Worm (Caenorhabditis elegans) whole organism, late embryonic: Measurements from ENCODE around the gene snx-17.

ENCODE experiments used
- C08G9.2 ChIP-seq: sonication (generic microtip); optimal IDR thresholded peaks from 2 replicates; lab custom pipeline; 2016; ENCODE audit warnings: mild to moderate bottlenecking, missing genetic modification characterization, moderate library complexity, missing compliant biosample characterization
- C38D4.7 ChIP-seq: fragments of 200-800 bp; sonication (Bioruptor generic); optimal IDR thresholded peaks from 2 replicates; lab custom pipeline; 2018; ENCODE audit warnings: mild to moderate bottlenecking, missing genetic modification characterization, moderate library complexity, missing compliant biosample characterization
- F13H6.1 ChIP-seq: sonication (generic microtip); optimal IDR thresholded peaks from 2 replicates; lab custom pipeline; 2016; ENCODE audit warnings: missing genetic modification characterization, missing compliant biosample characterization
- K02D7.2 ChIP-seq: sonication (generic microtip); optimal IDR thresholded peaks from 2 replicates; lab custom pipeline; 2017; ENCODE audit warnings: mild to moderate bottlenecking, missing genetic modification characterization, missing compliant biosample characterization
- Y22D7AL.16 ChIP-seq: sonication (generic microtip); optimal IDR thresholded peaks from 2 replicates; lab custom pipeline; 2016; ENCODE audit warnings: missing genetic modification characterization, missing compliant biosample characterization
- ahr-1 ChIP-seq: sonication (generic microtip); optimal IDR thresholded peaks from 2 replicates; lab custom pipeline; 2016; ENCODE audit warnings: missing genetic modification characterization, missing compliant biosample characterization
- ceh-14 ChIP-seq: sonication (generic microtip); optimal IDR thresholded peaks from 2 replicates; lab custom pipeline; 2016; ENCODE audit warnings: missing genotype, missing genetic modification characterization, missing compliant biosample characterization
- ceh-18 ChIP-seq: sonication (generic microtip); optimal IDR thresholded peaks from 2 replicates; lab custom pipeline; 2016; ENCODE audit warnings: missing genetic modification characterization, missing compliant biosample characterization
- ceh-19 ChIP-seq: fragments of 200-800 bp; sonication (Bioruptor generic); optimal IDR thresholded peaks from 2 replicates; lab custom pipeline; 2018; ENCODE audit warnings: mild to moderate bottlenecking, missing genetic modification characterization, missing compliant biosample characterization
- ceh-2 ChIP-seq: sonication (generic microtip); optimal IDR thresholded peaks from 2 replicates; lab custom pipeline; 2016; ENCODE audit warnings: missing genotype, missing genetic modification characterization, missing compliant biosample characterization
- ceh-22 ChIP-seq: sonication (generic microtip); optimal IDR thresholded peaks from 2 replicates; lab custom pipeline; 2017; ENCODE audit warnings: missing biosample characterization, missing genetic modification characterization
- ceh-30 ChIP-seq: fragments of 150-350 bp; optimal IDR thresholded peaks from 2 replicates; lab custom pipeline; 2014; ENCODE audit warnings: missing biosample characterization, missing genetic modification characterization
- ceh-31 ChIP-seq: sonication (generic microtip); optimal IDR thresholded peaks from 2 replicates; lab custom pipeline; 2016; ENCODE audit warnings: missing genetic modification characterization, missing compliant biosample characterization
- ceh-6 ChIP-seq: fragments of 200-800 bp; sonication (Bioruptor generic); optimal IDR thresholded peaks from 2 replicates; lab custom pipeline; 2018; ENCODE audit warnings: mild to moderate bottlenecking, missing genetic modification characterization, missing compliant biosample characterization
- ceh-9 ChIP-seq: sonication (generic microtip); optimal IDR thresholded peaks from 2 replicates; lab custom pipeline; 2016; ENCODE audit warnings: mild to moderate bottlenecking, missing genetic modification characterization, inconsistent platforms, missing compliant biosample characterization
- fax-1 ChIP-seq: sonication (generic microtip); optimal IDR thresholded peaks from 2 replicates; lab custom pipeline; 2016; ENCODE audit warnings: missing genotype, missing genetic modification characterization, missing compliant biosample characterization
- gmeb-2 ChIP-seq: sonication (generic microtip); optimal IDR thresholded peaks from 2 replicates; lab custom pipeline; 2016; ENCODE audit warnings: missing genetic modification characterization, inconsistent platforms, missing compliant biosample characterization
- hlh-13 ChIP-seq: fragments of 200-800 bp; sonication (Bioruptor generic); optimal IDR thresholded peaks from 2 replicates; lab custom pipeline; 2018; ENCODE audit warnings: mild to moderate bottlenecking, missing genetic modification characterization, missing compliant biosample characterization
- hlh-15 ChIP-seq: sonication (generic microtip); optimal IDR thresholded peaks from 2 replicates; lab custom pipeline; 2016; ENCODE audit warnings: missing genetic modification characterization, missing compliant biosample characterization
- hlh-30 ChIP-seq: sonication (generic microtip); optimal IDR thresholded peaks from 2 replicates; lab custom pipeline; 2017; ENCODE audit warnings: antibody characterized with exemption, missing genetic modification characterization, missing compliant biosample characterization; ENCODE audit not compliant: insufficient read depth
- hlh-8 ChIP-seq: sonication (generic microtip); optimal IDR thresholded peaks from 2 replicates; lab custom pipeline; 2016; ENCODE audit warnings: missing genotype, missing genetic modification characterization, missing compliant biosample characterization
- nfya-1 ChIP-seq: sonication (generic microtip); optimal IDR thresholded peaks from 2 replicates; lab custom pipeline; 2017; ENCODE audit warnings: missing genetic modification characterization, mild to moderate bottlenecking, missing compliant biosample characterization, antibody characterized with exemption, moderate library complexity
- nhr-11 ChIP-seq: fragments of 150-350 bp; optimal IDR thresholded peaks from 2 replicates; lab custom pipeline; 2014; ENCODE audit warnings: missing biosample characterization, missing genetic modification characterization
- nhr-232 ChIP-seq: sonication (generic microtip); optimal IDR thresholded peaks from 2 replicates; lab custom pipeline; 2016; ENCODE audit warnings: missing genetic modification characterization, missing compliant biosample characterization
- odd-2 ChIP-seq: sonication (generic microtip); optimal IDR thresholded peaks from 2 replicates; lab custom pipeline; 2017; ENCODE audit warnings: antibody characterized with exemption, mild to moderate bottlenecking, missing genetic modification characterization, missing compliant biosample characterization
- pax-1 ChIP-seq: fragments of 150-350 bp; optimal IDR thresholded peaks from 2 replicates; lab custom pipeline; 2014; ENCODE audit warnings: missing biosample characterization, missing genetic modification characterization
- pqm-1 ChIP-seq: sonication (generic microtip); optimal IDR thresholded peaks from 2 replicates; lab custom pipeline; 2016; ENCODE audit warnings: missing genetic modification characterization, missing compliant biosample characterization
- ref-2 ChIP-seq: sonication (generic microtip); optimal IDR thresholded peaks from 2 replicates; lab custom pipeline; 2016; ENCODE audit warnings: missing genetic modification characterization, missing compliant biosample characterization
- rnt-1 ChIP-seq: sonication (generic microtip); optimal IDR thresholded peaks from 2 replicates; lab custom pipeline; 2016; ENCODE audit warnings: missing genetic modification characterization, missing compliant biosample characterization
- sox-2 ChIP-seq: fragments of 200-800 bp; sonication (Bioruptor generic); IDR thresholded peaks from 2 replicates; pipeline ENCODE4 v1.3.6; 2022; ENCODE audit warnings: missing genetic modification reagents, missing genetic modification characterization, missing compliant biosample characterization
- sox-4 ChIP-seq: sonication (generic microtip); optimal IDR thresholded peaks from 2 replicates; lab custom pipeline; 2017; ENCODE audit warnings: mild to moderate bottlenecking, missing genetic modification characterization, inconsistent platforms, missing compliant biosample characterization
- syd-9 ChIP-seq: sonication (generic microtip); optimal IDR thresholded peaks from 2 replicates; lab custom pipeline; 2016; ENCODE audit warnings: mild to moderate bottlenecking, missing genetic modification characterization, moderate library complexity, missing compliant biosample characterization
- tbx-2 ChIP-seq: sonication (generic microtip); optimal IDR thresholded peaks from 2 replicates; lab custom pipeline; 2016; ENCODE audit warnings: missing genetic modification characterization, missing compliant biosample characterization
- unc-3 ChIP-seq, 2 experiments: fragments of 200-800 bp in 1 of 2; sonication (Bioruptor generic) in 1 of 2; sonication (generic microtip) in 1 of 2; conservative IDR thresholded peaks in 1 of 2; optimal IDR thresholded peaks in 1 of 2; 2 replicates each; pipeline versions ENCODE4 v1.3.6 to Lab custom; 2016 to 2022; ENCODE audit warnings: missing compliant biosample characterization in 2 of 2, missing genetic modification characterization in 2 of 2, missing genetic modification reagents in 1 of 2
- unc-42 ChIP-seq: sonication (generic microtip); optimal IDR thresholded peaks from 2 replicates; lab custom pipeline; 2016; ENCODE audit warnings: missing genotype, missing genetic modification characterization, missing compliant biosample characterization
- unc-55 ChIP-seq: sonication (generic microtip); optimal IDR thresholded peaks from 2 replicates; lab custom pipeline; 2017; ENCODE audit warnings: missing biosample characterization, missing genetic modification reagents, missing genetic modification characterization
- ztf-16 ChIP-seq: sonication (generic microtip); optimal IDR thresholded peaks from 2 replicates; lab custom pipeline; 2017; ENCODE audit warnings: missing genetic modification characterization, missing compliant biosample characterization

Gene snx-17

ce11 chrX:13115694-13116093 is 6.4 kb downstream of the snx-17 start:
- TF ChIP-seq sox-4 (tag; lab: Kevin White, UChicago) = no peak

ce11 chrX:13113457-13113856 is 8.6 kb downstream of the snx-17 start, which contains the start of gene F17H10.2:
Gene F17H10.2 (plus strand): TSS chrX:13113772.
- peak; percentile 14 for TF ChIP-seq hlh-30 (tag; lab: Kevin White, UChicago)
- no peak for TF ChIP-seq nhr-232 (tag; lab: Kevin White, UChicago)

ce11 chrX:13112664-13113063 is 9.4 kb downstream of the snx-17 start:
- TF ChIP-seq pqm-1 (tag; lab: Kevin White, UChicago) = no peak
- TF ChIP-seq syd-9 (tag; lab: Kevin White, UChicago) = no peak
- no peak for TF ChIP-seq nfya-1 (tag; lab: Kevin White, UChicago)
- TF ChIP-seq nhr-11 (tag; lab: Kevin White, UChicago) = no peak

- TF ChIP-seq ceh-31 (tag; lab: Kevin White, UChicago) (no peak), ztf-16 (tag; lab: Kevin White, UChicago) (no peak), sox-2 (GFP tag; lab: Robert Waterston, UW) (no peak), ceh-6 (GFP tag; lab: Kevin White, UChicago) (no peak), ceh-19 (GFP tag; lab: Kevin White, UChicago) (no peak), sox-4 (tag; lab: Kevin White, UChicago) (no peak)
Measured at ce11 chrX:13110004-13110403, 12.1 kb downstream of the snx-17 start.

ce11 chrX:13108664-13109063 is 13.4 kb downstream of the snx-17 start:
- TF ChIP-seq sox-2 (GFP tag; lab: Robert Waterston, UW) (no peak), ceh-18 (no peak), ahr-1 (tag; lab: Kevin White, UChicago) (no peak)

- TF ChIP-seq Y22D7AL.16 (tag; lab: Kevin White, UChicago) = no peak
Measured at ce11 chrX:13106177-13106761, 15.8 kb downstream of the snx-17 start.

ce11 chrX:13104966-13105365 is 17.1 kb downstream of the snx-17 start, which contains the start of gene F17H10.1:
Gene F17H10.1 (plus strand): TSS chrX:13105241.
- no peak for TF ChIP-seq sox-2 (GFP tag; lab: Robert Waterston, UW)
- TF ChIP-seq rnt-1 = peak; percentile 60
- no peak for TF ChIP-seq K02D7.2 (tag; lab: Kevin White, UChicago)
- no peak for TF ChIP-seq ztf-16 (tag; lab: Kevin White, UChicago)
- no peak for TF ChIP-seq ceh-30
- peak; percentile 93 for TF ChIP-seq hlh-30 (tag; lab: Kevin White, UChicago)
- no peak for TF ChIP-seq F13H6.1 (tag; lab: Kevin White, UChicago)
- no peak for TF ChIP-seq ceh-19 (GFP tag; lab: Kevin White, UChicago)
- no peak for TF ChIP-seq odd-2 (tag; lab: Kevin White, UChicago)
- TF ChIP-seq unc-55 (GFP tag; lab: Kevin White, UChicago) = peak; percentile 19
- TF ChIP-seq hlh-15 (tag; lab: Kevin White, UChicago) = no peak
- peak; percentile 57 for TF ChIP-seq ceh-2
- TF ChIP-seq tbx-2 = peak; percentile 61
- no peak for TF ChIP-seq ceh-22 (tag; lab: Kevin White, UChicago)
- TF ChIP-seq unc-42 (tag; lab: Kevin White, UChicago) = no peak
- TF ChIP-seq C08G9.2 = peak; percentile 53
- TF ChIP-seq C38D4.7 (GFP tag; lab: Kevin White, UChicago) = no peak
- no peak for TF ChIP-seq sox-4 (tag; lab: Kevin White, UChicago)
- TF ChIP-seq ceh-6 (GFP tag; lab: Kevin White, UChicago) = no peak
- no peak for TF ChIP-seq ref-2
- TF ChIP-seq ceh-9 (tag; lab: Kevin White, UChicago) = no peak
- TF ChIP-seq hlh-13 (GFP tag; lab: Kevin White, UChicago) = no peak
- no peak for TF ChIP-seq gmeb-2 (tag; lab: Kevin White, UChicago)
- TF ChIP-seq pax-1 (tag; lab: Kevin White, UChicago) = no peak
- no peak for TF ChIP-seq ceh-14 (tag; lab: Kevin White, UChicago)
- TF ChIP-seq fax-1 = no peak
- TF ChIP-seq pqm-1 (tag; lab: Kevin White, UChicago) = peak; percentile 53
- no peak for TF ChIP-seq Y22D7AL.16 (tag; lab: Kevin White, UChicago)
- peak; percentile 10 for TF ChIP-seq ceh-18
- no peak for TF ChIP-seq nhr-11 (tag; lab: Kevin White, UChicago)
- TF ChIP-seq unc-3 (GFP tag; conservative IDR thresholded peaks at IDR 0.05; lab: Robert Waterston, UW) = no peak
- TF ChIP-seq unc-3 (tag; optimal IDR thresholded peaks at IDR 0.05; lab: Kevin White, UChicago) = no peak
- TF ChIP-seq hlh-8 = peak; percentile 9
- no peak for TF ChIP-seq nfya-1 (tag; lab: Kevin White, UChicago)
